Worm (Caenorhabditis elegans): ENCODE measurements around the gene lon-8.

DNA sequence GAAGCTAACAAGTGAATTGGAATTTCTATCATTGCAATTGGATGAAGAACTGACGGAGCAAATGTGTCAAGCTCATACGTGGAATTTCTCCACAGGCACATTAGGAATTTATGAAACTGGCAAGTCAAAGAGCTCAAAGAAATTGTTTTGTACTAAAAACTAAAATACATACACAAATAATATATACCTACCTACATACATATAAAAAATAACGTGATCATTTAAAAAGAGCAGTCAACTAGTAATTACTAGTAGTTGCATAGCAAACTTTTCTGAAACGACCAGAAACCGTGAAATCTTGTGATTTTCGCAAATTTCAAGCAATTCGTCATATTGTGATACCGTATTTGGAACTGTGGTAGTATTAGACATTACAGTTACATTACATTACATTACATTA, 12.9 kb upstream of the lon-8 start, which contains the start of gene srh-133:
- no peak for TF ChIP-seq sma-9 (GFP tag; optimal IDR thresholded peaks at IDR 0.05)
- TF ChIP-seq sma-9 (tag; optimal IDR thresholded peaks at IDR 0.05): no peak
- TF ChIP-seq nhr-23 (tag; optimal IDR thresholded peaks at IDR 0.05): no peak

All from whole organism, L2 larva.